Fruit fly (Drosophila melanogaster): Measurements from ENCODE around the gene dls.

Gene dls

DNA sequence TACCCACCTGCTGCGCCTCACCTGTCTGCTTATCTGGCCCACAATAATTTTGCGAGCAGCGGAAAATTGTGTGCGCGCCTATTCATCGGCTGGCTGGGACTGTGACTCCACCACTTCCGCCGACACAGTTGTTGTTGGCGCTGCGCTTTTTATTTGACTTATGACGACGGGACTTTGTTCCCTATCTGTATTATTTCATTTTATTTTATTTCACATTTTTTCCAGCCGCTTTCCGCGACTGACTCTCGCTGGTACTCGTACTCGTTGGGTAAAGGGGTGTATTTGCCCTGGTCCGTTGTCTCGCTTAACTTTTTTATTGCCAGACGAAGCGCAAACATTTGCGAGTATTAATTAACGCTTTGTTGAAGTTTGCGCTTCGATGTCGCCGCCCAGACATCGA is 10.2 kb upstream of the dls start (continued):
- peak; percentile 15 for TF ChIP-seq topi (GFP tag; optimal IDR thresholded peaks at IDR 0.05)
- TF ChIP-seq Sox14 (GFP tag; optimal IDR thresholded peaks at IDR 0.05) = peak; percentile 15
- no peak for TF ChIP-seq CG8632 (GFP tag; optimal IDR thresholded peaks at IDR 0.05)
- no peak for TF ChIP-seq CG6792 (GFP tag; optimal IDR thresholded peaks at IDR 0.05)
- peak; percentile 67 to 72 for TF ChIP-seq ss (GFP tag; optimal IDR thresholded peaks at IDR 0.05)
- peak; percentile 24 for TF ChIP-seq Sox102F (GFP tag; optimal IDR thresholded peaks at IDR 0.05)
- TF ChIP-seq salr (GFP tag; optimal IDR thresholded peaks at IDR 0.05) = no peak
- peak; percentile 12 for TF ChIP-seq achi (GFP tag; optimal IDR thresholded peaks at IDR 0.05)
- peak; percentile 34; the same call in 1 of the 3 replicates for TF ChIP-seq eg (GFP tag; IDR thresholded peaks at IDR 0.05)
- TF ChIP-seq fd59A (GFP tag; optimal IDR thresholded peaks at IDR 0.05) = no peak
- peak; percentile 46 for TF ChIP-seq CG16779 (tag; optimal IDR thresholded peaks at IDR 0.05)
- peak; percentile 41 for TF ChIP-seq spab (GFP tag; optimal IDR thresholded peaks at IDR 0.05)
- peak; percentile 56 for TF ChIP-seq CG6808 (GFP tag; optimal IDR thresholded peaks at IDR 0.05)
- TF ChIP-seq CG11294 (GFP tag; IDR thresholded peaks at IDR 0.05) = 0 out of 2 replicates have a peak, but pooled peaks have one; percentile 34
- TF ChIP-seq CG8119 (GFP tag; IDR thresholded peaks at IDR 0.05) = 0 out of 3 replicates have a peak, but pooled peaks have one; percentile 26
- TF ChIP-seq CG6854 (GFP tag; optimal IDR thresholded peaks at IDR 0.05) = peak; percentile 69

DNA sequence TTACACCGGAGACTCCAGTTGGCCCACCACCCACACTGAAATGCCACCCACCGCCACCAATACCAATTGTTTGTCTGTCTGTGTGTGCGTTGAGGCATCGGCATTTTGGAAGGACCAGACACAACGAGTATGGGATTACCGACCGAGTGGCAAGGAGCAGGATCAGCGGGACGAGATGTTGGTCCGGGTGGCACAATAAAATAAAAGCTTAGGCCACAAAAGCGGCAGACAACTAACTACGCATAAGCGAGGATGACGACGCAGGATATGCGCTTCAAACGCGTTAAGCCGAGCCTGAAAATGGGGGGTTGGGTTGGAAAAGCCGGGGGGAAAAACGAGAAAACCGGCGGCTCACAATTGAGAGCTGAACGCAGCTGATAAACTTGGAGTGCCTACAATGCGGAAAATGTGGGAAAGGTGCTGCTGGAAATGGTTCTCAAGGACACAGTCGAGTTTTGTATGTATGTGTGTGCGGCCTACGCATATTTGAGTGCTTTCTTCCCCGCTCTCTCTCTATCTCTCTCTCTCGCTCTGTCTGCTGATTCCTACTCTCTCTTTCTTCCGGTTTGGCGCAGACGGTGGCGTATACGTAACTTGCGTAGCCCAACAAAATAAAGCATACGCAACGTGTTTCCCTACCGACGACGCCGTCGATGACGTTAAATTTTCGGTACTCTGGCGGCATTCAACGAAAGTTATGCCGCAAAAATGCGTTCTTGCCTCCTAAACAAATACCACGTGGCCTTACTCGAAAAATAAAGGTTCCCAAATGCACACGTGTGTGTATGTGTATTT is 8.4 kb upstream of the dls start:
- no peak for TF ChIP-seq Eip93F (GFP tag; optimal IDR thresholded peaks at IDR 0.05)
- no peak for TF ChIP-seq CG32006 (GFP tag; optimal IDR thresholded peaks at IDR 0.05)
- no peak for TF ChIP-seq CG4318 (GFP tag; optimal IDR thresholded peaks at IDR 0.05)
- TF ChIP-seq cyc (GFP tag; optimal IDR thresholded peaks at IDR 0.05) = no peak
- no peak for TF ChIP-seq Sox102F (GFP tag; optimal IDR thresholded peaks at IDR 0.05)
- TF ChIP-seq dac (GFP tag; optimal IDR thresholded peaks at IDR 0.05) = no peak
- no peak for TF ChIP-seq Smox (GFP tag; optimal IDR thresholded peaks at IDR 0.05)
- TF ChIP-seq lz (GFP tag; optimal IDR thresholded peaks at IDR 0.05) = no peak
- no peak for TF ChIP-seq achi (GFP tag; optimal IDR thresholded peaks at IDR 0.05)

dm6 chr3L:16193851-16194709 is 7.0 kb upstream of the dls start:
- peak; percentile 53 for TF ChIP-seq CG10631 (GFP tag; optimal IDR thresholded peaks at IDR 0.05)
- peak; percentile 73 for TF ChIP-seq CG6808 (GFP tag; optimal IDR thresholded peaks at IDR 0.05)
- peak; percentile 22 for TF ChIP-seq Hr4 (GFP tag; optimal IDR thresholded peaks at IDR 0.05)
- TF ChIP-seq CG6854 (GFP tag; optimal IDR thresholded peaks at IDR 0.05) = peak; percentile 85
- TF ChIP-seq Eip75B (GFP tag; optimal IDR thresholded peaks at IDR 0.05) = peak; percentile 75
- peak; percentile 75 for TF ChIP-seq spab (GFP tag; optimal IDR thresholded peaks at IDR 0.05)
- TF ChIP-seq eg (GFP tag; IDR thresholded peaks at IDR 0.05) = peak; percentile 62; the same call in 2 of the 3 replicates
- peak; percentile 67 for TF ChIP-seq achi (GFP tag; optimal IDR thresholded peaks at IDR 0.05)
- peak; percentile 62 for TF ChIP-seq pdm3 (GFP tag; optimal IDR thresholded peaks at IDR 0.05)
- peak; percentile 65 for TF ChIP-seq CG6792 (GFP tag; optimal IDR thresholded peaks at IDR 0.05)
- TF ChIP-seq CG3032 (tag; optimal IDR thresholded peaks at IDR 0.05) = peak; percentile 49
- TF ChIP-seq dsx (GFP tag; optimal IDR thresholded peaks at IDR 0.05; ENCODE audit: poor library complexity, severe bottlenecking) = peak; percentile 82
- peak; percentile 65 for TF ChIP-seq Ets96B (tag; optimal IDR thresholded peaks at IDR 0.05)
- TF ChIP-seq Eip78C (GFP tag) = peak; percentile 88
- peak; percentile 38 for TF ChIP-seq topi (GFP tag; optimal IDR thresholded peaks at IDR 0.05)
- TF ChIP-seq CG11902 (GFP tag; optimal IDR thresholded peaks at IDR 0.05) = no peak
- TF ChIP-seq net (GFP tag; optimal IDR thresholded peaks at IDR 0.05) = peak; percentile 77
- TF ChIP-seq CG11294 (GFP tag; IDR thresholded peaks at IDR 0.05) = no peak
- peak; percentile 45 for TF ChIP-seq fd85E (GFP tag; optimal IDR thresholded peaks at IDR 0.05)
- peak; percentile 46 for TF ChIP-seq OdsH (GFP tag; optimal IDR thresholded peaks at IDR 0.05)
- peak; percentile 73 for TF ChIP-seq CG3919 (GFP tag; optimal IDR thresholded peaks at IDR 0.05)
- peak; percentile 44 for TF ChIP-seq lz (GFP tag; optimal IDR thresholded peaks at IDR 0.05)
- peak; percentile 67 for TF ChIP-seq CG7368 (GFP tag; optimal IDR thresholded peaks at IDR 0.05)
- peak; percentile 59 for TF ChIP-seq Sox14 (GFP tag; optimal IDR thresholded peaks at IDR 0.05)
- peak; percentile 38 for TF ChIP-seq Met (GFP tag; optimal IDR thresholded peaks at IDR 0.05)
- peak; percentile 82 for TF ChIP-seq Eip93F (GFP tag; optimal IDR thresholded peaks at IDR 0.05)
- TF ChIP-seq Gug (GFP tag; IDR thresholded peaks at IDR 0.05) = peak; percentile 59
- TF ChIP-seq CG8632 (GFP tag; optimal IDR thresholded peaks at IDR 0.05) = peak; percentile 71
- TF ChIP-seq esn (GFP tag; optimal IDR thresholded peaks at IDR 0.05) = peak; percentile 60
- peak; percentile 85 for TF ChIP-seq vri (GFP tag; optimal IDR thresholded peaks at IDR 0.05)
- TF ChIP-seq Hr38 (GFP tag; optimal IDR thresholded peaks at IDR 0.05) = no peak
